Fruit fly (Drosophila melanogaster): Measurements from ENCODE around the gene Ugt303A1.
A peak's percentile ranks its signal among the peaks of the same experiment; 100 is the strongest.

Ugt303A1 gene

dm6 chr3R:11211291-11212061 lies 36.1 kb downstream of the Ugt303A1 start (continued):
- TF ChIP-seq CG17568 (GFP tag; optimal IDR thresholded peaks at IDR 0.05) (peak; percentile 33), zen (tag; optimal IDR thresholded peaks at IDR 0.05) (peak; percentile 53), Dek (tag; optimal IDR thresholded peaks at IDR 0.05) (peak; percentile 64), Asciz (GFP tag; optimal IDR thresholded peaks at IDR 0.05) (peak; percentile 73), ato (GFP tag; IDR thresholded peaks at IDR 0.05; ENCODE audit: partially characterized antibody) (no peak), CG32532 (GFP tag; IDR thresholded peaks at IDR 0.05) (peak; percentile 90), Sox102F (GFP tag; optimal IDR thresholded peaks at IDR 0.05) (peak; percentile 75), danr (GFP tag; IDR thresholded peaks at IDR 0.05) (no peak), sd (tag; optimal IDR thresholded peaks at IDR 0.05) (peak; percentile 97), eyg (GFP tag; optimal IDR thresholded peaks at IDR 0.05) (peak; percentile 29), CG14050 (GFP tag; IDR thresholded peaks at IDR 0.05) (peak; percentile 66), chif (GFP tag; optimal IDR thresholded peaks at IDR 0.05) (peak; percentile 55 to 66), CG4730 (GFP tag; IDR thresholded peaks at IDR 0.05) (peak; percentile 56; the same call in 1 of the 2 replicates), Stat92E (GFP tag; optimal IDR thresholded peaks at IDR 0.05) (no peak), Camta (GFP tag; optimal IDR thresholded peaks at IDR 0.05) (peak; percentile 34), zfh1 (GFP tag; IDR thresholded peaks at IDR 0.05) (peak; percentile 82), insv (GFP tag; optimal IDR thresholded peaks at IDR 0.05) (peak in 1 of 2 experiments; percentile 17), CG33213 (GFP tag; optimal IDR thresholded peaks at IDR 0.05) (peak; percentile 64), Ets97D (GFP tag; optimal IDR thresholded peaks at IDR 0.05) (peak; percentile 30), pum (GFP tag; optimal IDR thresholded peaks at IDR 0.05) (peak; percentile 67), D (optimal IDR thresholded peaks at IDR 0.05) (no peak), D (GFP tag; optimal IDR thresholded peaks at IDR 0.05) (peak; percentile 25), CG6654 (GFP tag; optimal IDR thresholded peaks at IDR 0.05) (peak; percentile 19), Myb (GFP tag; optimal IDR thresholded peaks at IDR 0.05) (peak; percentile 58), mam (GFP tag; optimal IDR thresholded peaks at IDR 0.05) (peak; percentile 87), CG4617 (GFP tag; optimal IDR thresholded peaks at IDR 0.05; ENCODE audit: borderline replicate concordance) (peak; percentile 65), CG15601 (tag; optimal IDR thresholded peaks at IDR 0.05) (no peak), row (GFP tag; IDR thresholded peaks at IDR 0.05) (peak; percentile 96), CG12299 (tag; optimal IDR thresholded peaks at IDR 0.05) (peak; percentile 33), CG17186 (GFP tag; optimal IDR thresholded peaks at IDR 0.05) (no peak), pros (GFP tag; optimal IDR thresholded peaks at IDR 0.05) (peak; percentile 34), Usf (GFP tag; optimal IDR thresholded peaks at IDR 0.05) (peak; percentile 20), CG1792 (GFP tag; optimal IDR thresholded peaks at IDR 0.05) (peak; percentile 64), az2 (GFP tag; optimal IDR thresholded peaks at IDR 0.05) (peak; percentile 75), dmrt99B (tag; optimal IDR thresholded peaks at IDR 0.05) (peak; percentile 74), CG2199 (GFP tag; IDR thresholded peaks at IDR 0.05) (0 out of 3 replicates have a peak, but pooled peaks have one; percentile 28), CG8359 (GFP tag; optimal IDR thresholded peaks at IDR 0.05; ENCODE audit: borderline replicate concordance) (no peak), Eip74EF (GFP tag; optimal IDR thresholded peaks at IDR 0.05) (peak in 1 of 2 experiments; percentile 8), amos (GFP tag; IDR thresholded peaks at IDR 0.05; ENCODE audit: partially characterized antibody) (peak; percentile 23; the same call in 1 of the 2 replicates), cwo (GFP tag; optimal IDR thresholded peaks at IDR 0.05) (peak; percentile 96), CG10959 (GFP tag; IDR thresholded peaks at IDR 0.05) (no peak), bbx (GFP tag; IDR thresholded peaks at IDR 0.05; ENCODE audit: partially characterized antibody) (0 out of 2 replicates have a peak, but pooled peaks have one; percentile 31), Xbp1 (GFP tag; optimal IDR thresholded peaks at IDR 0.05) (peak; percentile 82), gce (GFP tag; IDR thresholded peaks at IDR 0.05) (no peak), CG18619 (GFP tag; optimal IDR thresholded peaks at IDR 0.05) (peak; percentile 40), jumu (GFP tag; optimal IDR thresholded peaks at IDR 0.05) (peak; percentile 61), D19A (tag; optimal IDR thresholded peaks at IDR 0.05) (peak; percentile 55), aop (GFP tag; IDR thresholded peaks at IDR 0.05) (no peak)
